Worm (Caenorhabditis elegans) whole organism, L3 larva: ENCODE results near the gene mrpl-40.

Source experiments
- R02D3.7 ChIP-seq: fragments of 150-350 bp; optimal IDR thresholded peaks from 2 replicates; lab custom pipeline; 2014; ENCODE audit warnings: missing biosample characterization, missing genetic modification characterization
- ama-1 ChIP-seq: fragments of 150-350 bp; optimal IDR thresholded peaks from 2 replicates; lab custom pipeline; 2018
- ceh-28 ChIP-seq: fragments of 150-350 bp; optimal IDR thresholded peaks from 2 replicates; lab custom pipeline; 2014; ENCODE audit warnings: missing biosample characterization, missing genetic modification reagents, missing genetic modification characterization
- ceh-82 ChIP-seq: fragments of 150-350 bp; optimal IDR thresholded peaks from 2 replicates; lab custom pipeline; 2014; ENCODE audit warnings: missing biosample characterization, missing genetic modification characterization
- egl-27 ChIP-seq: sonication (generic microtip); optimal IDR thresholded peaks from 4 replicates; lab custom pipeline; 2017; ENCODE audit warnings: missing biosample characterization, missing genetic modification reagents, missing genetic modification characterization
- elt-2 ChIP-seq: sonication (generic microtip); optimal IDR thresholded peaks from 2 replicates; lab custom pipeline; 2016; ENCODE audit warnings: missing genetic modification reagents, mild to moderate bottlenecking, missing genetic modification characterization, missing compliant biosample characterization
- nhr-11 ChIP-seq: fragments of 150-350 bp; optimal IDR thresholded peaks from 2 replicates; lab custom pipeline; 2014; ENCODE audit warnings: missing biosample characterization, missing genetic modification characterization
- nhr-237 ChIP-seq: fragments of 150-350 bp; optimal IDR thresholded peaks from 2 replicates; lab custom pipeline; 2014; ENCODE audit warnings: missing biosample characterization, missing genetic modification characterization
- nhr-43 ChIP-seq: sonication (generic microtip); optimal IDR thresholded peaks from 2 replicates; lab custom pipeline; 2016; ENCODE audit warnings: mild to moderate bottlenecking, missing genetic modification characterization, missing compliant biosample characterization; ENCODE audit not compliant: poor library complexity, severe bottlenecking
- tbx-2 ChIP-seq: sonication (generic microtip); optimal IDR thresholded peaks from 2 replicates; lab custom pipeline; 2016; ENCODE audit warnings: mild to moderate bottlenecking, missing genetic modification characterization, missing compliant biosample characterization
- unc-62 ChIP-seq: fragments of 150-350 bp; sonication (generic microtip); optimal IDR thresholded peaks from 4 replicates; lab custom pipeline; 2014; ENCODE audit warnings: missing biosample characterization, missing genetic modification reagents, missing genetic modification characterization
- ztf-4 ChIP-seq: fragments of 150-350 bp; optimal IDR thresholded peaks from 2 replicates; lab custom pipeline; 2014; ENCODE audit warnings: missing biosample characterization, missing genetic modification characterization

ce11 chrIII:49064-49463 lies 38.3 kb upstream of the mrpl-40 start:
- TF ChIP-seq nhr-11 (tag; lab: Kevin White, UChicago): no peak
- TF ChIP-seq ztf-4 (tag; lab: Kevin White, UChicago): no peak
- no peak for TF ChIP-seq ceh-82 (tag; lab: Kevin White, UChicago)
- TF ChIP-seq ceh-28 (tag; lab: Kevin White, UChicago): no peak
- TF ChIP-seq unc-62 (GFP tag; lab: Kevin White, UChicago): no peak
- no peak for TF ChIP-seq nhr-237 (tag; lab: Kevin White, UChicago)
- no peak for TF ChIP-seq tbx-2 (tag; lab: Kevin White, UChicago)
- TF ChIP-seq R02D3.7: no peak
- no peak for TF ChIP-seq ama-1 (lab: Kevin White, UChicago)
- no peak for TF ChIP-seq elt-2 (tag; lab: Kevin White, UChicago)
- no peak for TF ChIP-seq nhr-43
- TF ChIP-seq egl-27: no peak
